Fruit fly (Drosophila melanogaster): ENCODE results near the gene CG46525.

CG46525 gene

dm6 chr3L:17470110-17470509 lies 4.9 kb upstream of the CG46525 start, which contains the start of gene SecCl (continued):
- TF ChIP-seq sug (tag; optimal IDR thresholded peaks at IDR 0.05): peak; percentile 44

dm6 chr3L:17473889-17474288 lies 1.1 kb upstream of the CG46525 start:
- TF ChIP-seq hb (GFP tag; IDR thresholded peaks at IDR 0.05; ENCODE audit: partially characterized antibody) (no peak), ab (GFP tag; optimal IDR thresholded peaks at IDR 0.05) (no peak), CG8478 (optimal IDR thresholded peaks at IDR 0.05) (peak; percentile 73), cato (GFP tag; optimal IDR thresholded peaks at IDR 0.05; ENCODE audit: borderline replicate concordance) (no peak), CG14965 (GFP tag; optimal IDR thresholded peaks at IDR 0.05; ENCODE audit: borderline replicate concordance) (no peak), sna (GFP tag; IDR thresholded peaks at IDR 0.05; ENCODE audit: partially characterized antibody) (no peak), TFAM (GFP tag; optimal IDR thresholded peaks at IDR 0.05) (no peak), Hmx (GFP tag; optimal IDR thresholded peaks at IDR 0.05) (no peak), Dref (GFP tag; IDR thresholded peaks at IDR 0.05) (no peak), Ets65A (GFP tag) (peak; percentile 60), CG10267 (tag; optimal IDR thresholded peaks at IDR 0.05) (no peak), HLH54F (GFP tag; optimal IDR thresholded peaks at IDR 0.05) (no peak), stc (GFP tag; IDR thresholded peaks at IDR 0.05) (no peak), unc-4 (GFP tag; IDR thresholded peaks at IDR 0.05; ENCODE audit: partially characterized antibody) (no peak), CG18476 (GFP tag; optimal IDR thresholded peaks at IDR 0.05) (no peak), NC2α (GFP tag; optimal IDR thresholded peaks at IDR 0.05) (no peak), CG31441 (GFP tag; IDR thresholded peaks at IDR 0.05) (no peak), CG4424 (GFP tag; optimal IDR thresholded peaks at IDR 0.05) (no peak)

- TF ChIP-seq lola (GFP tag; optimal IDR thresholded peaks at IDR 0.05): peak in 1 of 3 experiments; percentile 6
- TF ChIP-seq gfzf (GFP tag; optimal IDR thresholded peaks at IDR 0.05): peak; percentile 39
- no peak for TF ChIP-seq CG9609 (GFP tag; optimal IDR thresholded peaks at IDR 0.05)
- TF ChIP-seq CG32772 (GFP tag; IDR thresholded peaks at IDR 0.05): no peak
- TF ChIP-seq CoRest (tag; optimal IDR thresholded peaks at IDR 0.05): peak; percentile 46
- no peak for TF ChIP-seq CG4730 (GFP tag; IDR thresholded peaks at IDR 0.05)
- peak; percentile 34 for TF ChIP-seq Mad (GFP tag; optimal IDR thresholded peaks at IDR 0.05)
- no peak for TF ChIP-seq dysf (GFP tag; IDR thresholded peaks at IDR 0.05)
- TF ChIP-seq Dll (GFP tag; IDR thresholded peaks at IDR 0.05; ENCODE audit: partially characterized antibody): peak; percentile 90
- peak; percentile 72; the same call in 1 of the 2 replicates for TF ChIP-seq inv (GFP tag; IDR thresholded peaks at IDR 0.05; ENCODE audit: partially characterized antibody)
- TF ChIP-seq CG10274 (GFP tag; optimal IDR thresholded peaks at IDR 0.05): peak; percentile 0
- peak; percentile 48 for TF ChIP-seq CG12769 (tag; optimal IDR thresholded peaks at IDR 0.05)
- no peak for TF ChIP-seq sens-2 (GFP tag; IDR thresholded peaks at IDR 0.05)
- TF ChIP-seq chif (GFP tag; optimal IDR thresholded peaks at IDR 0.05): no peak
- TF ChIP-seq sqz (GFP tag; optimal IDR thresholded peaks at IDR 0.05): no peak
- TF ChIP-seq hb (GFP tag; IDR thresholded peaks at IDR 0.05; ENCODE audit: partially characterized antibody): no peak
- no peak for TF ChIP-seq gce (GFP tag; IDR thresholded peaks at IDR 0.05)
- no peak for TF ChIP-seq Taf1 (GFP tag; IDR thresholded peaks at IDR 0.05)
- TF ChIP-seq CG10462 (GFP tag; optimal IDR thresholded peaks at IDR 0.05): peak; percentile 17
- peak; percentile 48 for TF ChIP-seq mam (GFP tag; optimal IDR thresholded peaks at IDR 0.05)
- TF ChIP-seq slp2 (GFP tag; optimal IDR thresholded peaks at IDR 0.05): peak; percentile 18
- peak; percentile 47; the same call in 1 of the 2 replicates for TF ChIP-seq slbo (GFP tag; IDR thresholded peaks at IDR 0.05)
- no peak for TF ChIP-seq pros (GFP tag; optimal IDR thresholded peaks at IDR 0.05)
- TF ChIP-seq Opbp (GFP tag; IDR thresholded peaks at IDR 0.05; ENCODE audit: partially characterized antibody): peak; percentile 75; the same call in 2 of the 3 replicates
- TF ChIP-seq CG17328 (GFP tag; IDR thresholded peaks at IDR 0.05): peak; percentile 21; the same call in 1 of the 2 replicates
- peak; percentile 10 for TF ChIP-seq slou (GFP tag; optimal IDR thresholded peaks at IDR 0.05)
- no peak for TF ChIP-seq eve (GFP tag; optimal IDR thresholded peaks at IDR 0.05)
- peak; percentile 100 for TF ChIP-seq CG2116 (GFP tag; optimal IDR thresholded peaks at IDR 0.05)
- peak; percentile 22 for TF ChIP-seq CG5245 (GFP tag; optimal IDR thresholded peaks at IDR 0.05)
- TF ChIP-seq org-1 (GFP tag; optimal IDR thresholded peaks at IDR 0.05): no peak
- peak; percentile 43 for TF ChIP-seq CG34376 (GFP tag; optimal IDR thresholded peaks at IDR 0.05)
These were observed 966 bp downstream of the CG46525 start, which contains the start of gene CG34250 for dm6 chr3L:17475979-17476393. TSS of gene CG34250 (plus strand) at chr3L:17476222.
